Worm (Caenorhabditis elegans) whole organism, mixed stage, embryonic: ENCODE results near the gene clec-196.

Experiments used
- ceh-83 ChIP-seq: fragments of 200-800 bp; sonication (Bioruptor generic); optimal IDR thresholded peaks from 2 replicates; lab custom pipeline; 2018; ENCODE audit warnings: mild to moderate bottlenecking, missing genetic modification characterization, missing compliant biosample characterization
- snpc-4 ChIP-seq: fragments of 150-350 bp; optimal IDR thresholded peaks from 2 replicates; lab custom pipeline; 2014; ENCODE audit warnings: missing biosample characterization, missing genetic modification characterization
- sptf-1 ChIP-seq: sonication (generic microtip); optimal IDR thresholded peaks from 2 replicates; lab custom pipeline; 2017; ENCODE audit warnings: mild to moderate bottlenecking, missing genetic modification characterization, moderate library complexity, missing compliant biosample characterization
- unc-120 ChIP-seq: sonication (generic microtip); optimal IDR thresholded peaks from 2 replicates; lab custom pipeline; 2017; ENCODE audit warnings: missing genetic modification characterization, missing compliant biosample characterization; ENCODE audit not compliant: poor library complexity, severe bottlenecking
- unc-62 ChIP-seq: fragments of 150-350 bp; optimal IDR thresholded peaks from 2 replicates; lab custom pipeline; 2014; ENCODE audit warnings: missing biosample characterization, missing genetic modification reagents, missing genetic modification characterization

DNA sequence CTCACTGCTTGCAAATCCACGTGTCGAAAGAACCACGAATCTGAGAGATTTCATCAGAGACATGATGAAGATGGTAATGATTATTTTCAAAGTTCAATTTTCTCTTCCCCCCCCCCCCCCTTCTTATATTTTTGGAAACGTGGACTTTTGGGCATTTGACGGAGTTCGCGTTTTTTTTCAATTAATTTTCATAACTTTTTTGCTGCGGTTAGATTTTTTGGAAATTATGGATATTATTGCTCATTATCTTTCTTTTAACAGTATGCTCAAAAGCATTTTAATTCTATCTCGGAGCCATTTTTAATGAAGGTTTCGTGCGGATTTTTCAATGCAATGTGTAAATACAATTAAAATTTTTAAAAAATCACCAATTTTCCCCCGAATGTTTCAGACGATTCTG, 17.4 kb upstream of the clec-196 start, which contains the start of gene phyh-1:
- TF ChIP-seq unc-120 (no peak), snpc-4 (tag; lab: Kevin White, UChicago) (no peak), unc-62 (GFP tag; lab: Kevin White, UChicago) (no peak), sptf-1 (tag; lab: Kevin White, UChicago) (no peak), ceh-83 (no peak)
